Fruit fly (Drosophila melanogaster) whole organism, wandering third instar larva: ENCODE results near the gene CG34056.

Experiments
- pan ChIP-seq: fragments of >200 bp; optimal IDR thresholded peaks from 2 replicates; lab custom pipeline; 2017
- sage ChIP-seq: fragments of 200-800 bp; sonication (Bioruptor generic); optimal IDR thresholded peaks from 2 replicates; lab custom pipeline; 2016; ENCODE audit warnings: missing biosample characterization, mild to moderate bottlenecking, missing genetic modification characterization

DNA sequence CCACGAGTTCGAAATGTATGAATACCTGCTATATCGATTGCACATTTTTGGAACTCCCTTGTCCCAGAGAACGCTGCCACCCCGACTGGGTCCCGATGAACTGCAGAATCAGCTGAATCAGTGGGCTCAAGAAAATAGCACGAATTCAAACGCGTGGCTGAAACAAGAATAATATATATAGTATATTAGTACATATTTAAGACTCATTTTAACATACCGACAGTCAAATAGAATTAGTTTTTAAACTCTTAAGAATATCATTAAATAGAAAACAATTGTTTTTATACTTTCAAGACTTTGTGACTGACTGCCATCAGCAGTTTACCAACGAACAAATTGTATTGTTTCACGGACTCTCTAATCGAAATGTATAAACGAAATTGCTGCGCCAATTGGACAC is 1.3 kb downstream of the CG34056 start, which contains the start of gene CG34057:
- TF ChIP-seq pan (lab: Kevin White, UChicago) = no peak
- TF ChIP-seq sage (GFP tag; lab: Kevin White, UChicago) = no peak
